Worm (Caenorhabditis elegans) whole organism, L2 larva: ENCODE data around the gene F14H3.5.

Experiments
- dmd-4 ChIP-seq: sonication (generic microtip); optimal IDR thresholded peaks from 2 replicates; lab custom pipeline; 2017; ENCODE audit warnings: missing biosample characterization, missing genetic modification characterization
- elt-3 ChIP-seq: sonication (generic microtip); optimal IDR thresholded peaks from 2 replicates; lab custom pipeline; 2017; ENCODE audit warnings: missing biosample characterization, missing genetic modification characterization
- nhr-23 ChIP-seq: fragments of 150-350 bp; optimal IDR thresholded peaks from 2 replicates; lab custom pipeline; 2014; ENCODE audit warnings: missing biosample characterization, missing genetic modification reagents, missing genetic modification characterization
- skn-1 ChIP-seq: sonication (generic microtip); optimal IDR thresholded peaks from 2 replicates; lab custom pipeline; 2017; ENCODE audit warnings: missing biosample characterization, missing genetic modification characterization
- sma-3 ChIP-seq: sonication (generic microtip); optimal IDR thresholded peaks from 2 replicates; lab custom pipeline; 2016; ENCODE audit warnings: missing genetic modification reagents, missing genetic modification characterization, missing compliant biosample characterization
- unc-62 ChIP-seq: fragments of 150-350 bp; optimal IDR thresholded peaks from 2 replicates; lab custom pipeline; 2014; ENCODE audit warnings: missing biosample characterization, missing genetic modification reagents, missing genetic modification characterization

DNA sequence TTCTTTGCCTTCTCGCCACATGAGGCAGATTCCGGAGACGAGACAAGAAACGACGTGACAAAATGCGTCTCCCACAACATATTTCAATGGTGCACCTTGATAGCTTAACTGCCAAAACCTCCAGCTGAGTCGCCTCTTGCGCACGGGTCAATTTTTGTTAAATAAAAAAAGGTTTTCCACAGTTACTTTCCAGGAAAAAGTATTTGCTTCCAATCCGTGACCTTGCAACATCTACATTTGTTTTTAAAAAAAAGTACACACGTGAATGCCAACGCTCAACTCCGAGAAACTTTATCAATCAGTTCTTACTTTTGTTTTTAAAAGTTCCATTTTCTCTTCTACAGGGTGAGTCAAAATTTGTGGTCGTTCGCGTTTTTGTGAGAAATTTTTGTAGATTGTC is 37.4 kb upstream of the F14H3.5 start, which contains the start of gene F22B8.7:
- TF ChIP-seq unc-62 (no peak), elt-3 (tag; lab: Kevin White, UChicago) (no peak), nhr-23 (tag; lab: Kevin White, UChicago) (no peak), dmd-4 (no peak), sma-3 (GFP tag; lab: Kevin White, UChicago) (no peak), skn-1 (tag; lab: Kevin White, UChicago) (no peak)
